Worm (Caenorhabditis elegans) whole organism, L3 larva: ENCODE measurements around the gene srbc-77.

Source experiments
- ZK546.5 ChIP-seq: sonication (generic microtip); optimal IDR thresholded peaks from 2 replicates; lab custom pipeline; 2017; ENCODE audit warnings: missing biosample characterization, missing genetic modification characterization
- aly-2 ChIP-seq: fragments of 150-350 bp; optimal IDR thresholded peaks from 2 replicates; lab custom pipeline; 2014; ENCODE audit warnings: missing biosample characterization, missing genetic modification characterization
- ama-1 ChIP-seq: fragments of 150-350 bp; optimal IDR thresholded peaks from 2 replicates; lab custom pipeline; 2018
- ceh-16 ChIP-seq: sonication (generic microtip); optimal IDR thresholded peaks from 2 replicates; lab custom pipeline; 2017; ENCODE audit warnings: missing biosample characterization, missing genetic modification characterization
- ceh-82 ChIP-seq: fragments of 150-350 bp; optimal IDR thresholded peaks from 2 replicates; lab custom pipeline; 2014; ENCODE audit warnings: missing biosample characterization, missing genetic modification characterization
- ceh-9 ChIP-seq: sonication (generic microtip); optimal IDR thresholded peaks from 2 replicates; lab custom pipeline; 2018; ENCODE audit warnings: missing biosample characterization, missing genetic modification characterization
- daf-12 ChIP-seq: fragments of 150-350 bp; optimal IDR thresholded peaks from 2 replicates; lab custom pipeline; 2014; ENCODE audit warnings: missing biosample characterization, missing genetic modification reagents, missing genetic modification characterization
- egl-27 ChIP-seq: sonication (generic microtip); optimal IDR thresholded peaks from 4 replicates; lab custom pipeline; 2017; ENCODE audit warnings: missing biosample characterization, missing genetic modification reagents, missing genetic modification characterization
- elt-1 ChIP-seq: fragments of 150-350 bp; optimal IDR thresholded peaks from 2 replicates; lab custom pipeline; 2014; ENCODE audit warnings: missing biosample characterization, missing genetic modification characterization
- elt-2 ChIP-seq: sonication (generic microtip); optimal IDR thresholded peaks from 2 replicates; lab custom pipeline; 2016; ENCODE audit warnings: missing genetic modification reagents, mild to moderate bottlenecking, missing genetic modification characterization, missing compliant biosample characterization
- eor-1 ChIP-seq, 2 experiments: fragments of 150-350 bp; optimal IDR thresholded peaks; 2 replicates each; lab custom pipeline; 2014 to 2018; ENCODE audit warnings: missing biosample characterization in 2 of 2, missing genetic modification characterization in 2 of 2
- fkh-10 ChIP-seq: sonication (generic microtip); optimal IDR thresholded peaks from 2 replicates; lab custom pipeline; 2017; ENCODE audit warnings: missing biosample characterization, missing genetic modification reagents, missing genetic modification characterization
- jun-1 ChIP-seq: fragments of 150-350 bp; optimal IDR thresholded peaks from 2 replicates; lab custom pipeline; 2014; ENCODE audit warnings: missing biosample characterization, missing genetic modification reagents, missing genetic modification characterization
- lin-39 ChIP-seq: fragments of 150-350 bp; optimal IDR thresholded peaks from 2 replicates; lab custom pipeline; 2018; ENCODE audit warnings: missing biosample characterization, missing genetic modification reagents, missing genetic modification characterization
- lsy-12 ChIP-seq: sonication (generic microtip); optimal IDR thresholded peaks from 2 replicates; lab custom pipeline; 2016; ENCODE audit warnings: mild to moderate bottlenecking, missing genetic modification characterization, missing compliant biosample characterization
- mdl-1 ChIP-seq: fragments of 150-350 bp; optimal IDR thresholded peaks from 2 replicates; lab custom pipeline; 2014; ENCODE audit warnings: missing biosample characterization, missing genetic modification characterization
- mml-1 ChIP-seq: fragments of 150-350 bp; sonication (generic microtip); optimal IDR thresholded peaks from 3 replicates; lab custom pipeline; 2014; ENCODE audit warnings: missing biosample characterization, missing genetic modification characterization
- nfya-1 ChIP-seq: sonication (generic microtip); optimal IDR thresholded peaks from 2 replicates; lab custom pipeline; 2017; ENCODE audit warnings: missing genetic modification characterization, mild to moderate bottlenecking, missing compliant biosample characterization, antibody characterized with exemption, moderate library complexity; ENCODE audit not compliant: insufficient read depth
- nhr-11 ChIP-seq: fragments of 150-350 bp; optimal IDR thresholded peaks from 2 replicates; lab custom pipeline; 2014; ENCODE audit warnings: missing biosample characterization, missing genetic modification characterization
- nhr-23 ChIP-seq: fragments of 150-350 bp; optimal IDR thresholded peaks from 2 replicates; lab custom pipeline; 2014; ENCODE audit warnings: missing biosample characterization, missing genetic modification reagents, missing genetic modification characterization
- nhr-237 ChIP-seq: fragments of 150-350 bp; optimal IDR thresholded peaks from 2 replicates; lab custom pipeline; 2014; ENCODE audit warnings: missing biosample characterization, missing genetic modification characterization
- nhr-28 ChIP-seq: fragments of 150-350 bp; optimal IDR thresholded peaks from 2 replicates; lab custom pipeline; 2014; ENCODE audit warnings: missing biosample characterization, missing genetic modification characterization
- nhr-67 ChIP-seq: fragments of 150-350 bp; optimal IDR thresholded peaks from 2 replicates; lab custom pipeline; 2014; ENCODE audit warnings: missing biosample characterization, missing genetic modification characterization
- nhr-77 ChIP-seq: fragments of 150-350 bp; optimal IDR thresholded peaks from 2 replicates; lab custom pipeline; 2014; ENCODE audit warnings: missing biosample characterization, missing genetic modification characterization
- pqm-1 ChIP-seq: fragments of 150-350 bp; optimal IDR thresholded peaks from 2 replicates; lab custom pipeline; 2017; ENCODE audit warnings: missing biosample characterization, missing genetic modification characterization, inconsistent platforms
- tbx-2 ChIP-seq: sonication (generic microtip); optimal IDR thresholded peaks from 2 replicates; lab custom pipeline; 2016; ENCODE audit warnings: mild to moderate bottlenecking, missing genetic modification characterization, missing compliant biosample characterization
- unc-39 ChIP-seq: sonication (generic microtip); optimal IDR thresholded peaks from 4 replicates; lab custom pipeline; 2017; ENCODE audit warnings: missing biosample characterization, missing genetic modification characterization
- zag-1 ChIP-seq: fragments of 150-350 bp; optimal IDR thresholded peaks from 2 replicates; lab custom pipeline; 2014; ENCODE audit warnings: missing biosample characterization, missing genetic modification characterization
- ztf-11 ChIP-seq: fragments of 150-350 bp; optimal IDR thresholded peaks from 2 replicates; lab custom pipeline; 2014; ENCODE audit warnings: missing biosample characterization, missing genetic modification characterization

The srbc-77 gene

DNA sequence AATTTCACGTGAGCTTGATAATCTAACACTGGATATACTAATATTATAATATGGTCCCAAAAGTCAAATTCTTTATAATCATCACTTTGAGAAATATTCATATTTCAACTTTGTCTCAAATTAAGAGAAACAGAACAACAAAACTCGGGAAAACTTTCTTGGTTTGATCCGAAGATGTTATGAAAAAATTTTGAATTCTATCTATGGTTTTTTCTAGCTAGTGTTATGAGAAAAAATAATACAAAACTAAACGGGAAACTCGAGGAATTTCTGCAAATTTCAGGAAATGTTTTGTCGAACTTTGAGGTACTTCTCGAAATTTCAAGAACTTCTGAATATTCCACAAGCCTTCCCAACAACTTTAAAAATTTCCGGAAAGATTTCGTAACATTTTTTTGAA, 20.9 kb downstream of the srbc-77 start, which contains the start of gene srw-59:
TSS of gene srw-59 (minus strand) at position 101 of the 400 bp plus-strand sequence.
- TF ChIP-seq zag-1 (no peak), ceh-82 (no peak)
- TF ChIP-seq, all 47 proteins: peak for 0

- TF ChIP-seq nfya-1 (tag; lab: Kevin White, UChicago) (no peak), ztf-11 (tag; lab: Kevin White, UChicago) (no peak), egl-27 (tag; lab: Kevin White, UChicago) (no peak)
Observed at ce11 chrV:15952762-15953161, 22.8 kb downstream of the srbc-77 start, which contains the start of gene srw-56. srw-56 (minus strand) TSS chrV:15952862.

DNA sequence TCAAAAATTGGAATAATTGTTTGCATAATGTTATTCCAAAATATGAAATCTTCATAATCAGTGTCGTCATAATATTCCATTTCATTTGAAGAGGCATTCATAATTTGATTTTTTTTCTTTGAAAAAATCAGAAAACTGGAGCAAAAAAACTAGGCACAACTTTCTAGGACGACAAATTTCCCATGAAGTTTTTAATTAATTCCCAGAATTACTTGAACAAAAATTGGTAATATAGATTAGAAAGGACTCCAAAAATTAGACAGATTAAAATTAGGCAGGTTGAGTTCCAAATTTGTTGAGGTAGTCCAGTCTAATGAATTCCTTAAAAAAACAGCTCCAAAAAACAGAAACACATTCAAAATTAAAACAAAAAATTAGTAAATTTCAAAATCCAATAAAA, 24.9 kb downstream of the srbc-77 start, which contains the start of gene srw-57:
TSS of gene srw-57 (minus strand) at position 101 of the 400 bp plus-strand sequence.
- TF ChIP-seq nhr-28: no peak
- TF ChIP-seq eor-1 (tag; optimal IDR thresholded peaks at IDR 0.05; lab: Kevin White, UChicago): no peak
- no peak for TF ChIP-seq mdl-1 (tag; lab: Kevin White, UChicago)
- TF ChIP-seq ztf-11 (tag; lab: Kevin White, UChicago): no peak
- no peak for TF ChIP-seq nhr-23 (tag; lab: Kevin White, UChicago)
- no peak for TF ChIP-seq fkh-10 (GFP tag; lab: Kevin White, UChicago)

DNA sequence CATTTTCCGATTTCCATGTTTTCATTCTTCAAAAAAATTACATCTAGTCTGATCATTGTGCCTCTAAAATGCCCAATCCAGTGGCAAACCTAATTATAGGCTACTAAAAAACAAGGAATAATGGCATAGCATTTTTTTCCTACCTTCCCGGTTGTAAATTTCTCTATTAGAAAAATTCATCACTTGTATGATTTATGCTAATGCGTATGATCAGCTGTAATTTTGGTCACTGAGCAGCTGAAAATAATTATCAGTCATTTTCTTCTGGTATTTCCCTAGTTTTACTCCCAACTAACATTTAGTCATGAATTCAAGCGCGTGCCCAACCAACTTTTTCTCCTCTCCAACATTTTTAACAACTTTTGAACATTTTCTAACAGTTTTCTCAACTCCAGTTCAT, 25.5 kb downstream of the srbc-77 start, which contains the start of gene srh-186:
TSS of gene srh-186 (plus strand) at position 301 of the 400 bp plus-strand sequence.
- TF ChIP-seq nhr-237 (tag; lab: Kevin White, UChicago) (no peak), daf-12 (tag; lab: Kevin White, UChicago) (no peak), tbx-2 (tag; lab: Kevin White, UChicago) (no peak), ztf-11 (tag; lab: Kevin White, UChicago) (no peak), elt-2 (no peak), mdl-1 (tag; lab: Kevin White, UChicago) (no peak), nhr-28 (no peak), unc-39 (no peak), eor-1 (tag; optimal IDR thresholded peaks at IDR 0.05; lab: Kevin White, UChicago) (no peak), ceh-9 (tag; lab: Kevin White, UChicago) (no peak), mml-1 (tag; lab: Kevin White, UChicago) (no peak), ceh-16 (tag; lab: Kevin White, UChicago) (no peak), ceh-82 (no peak)

DNA sequence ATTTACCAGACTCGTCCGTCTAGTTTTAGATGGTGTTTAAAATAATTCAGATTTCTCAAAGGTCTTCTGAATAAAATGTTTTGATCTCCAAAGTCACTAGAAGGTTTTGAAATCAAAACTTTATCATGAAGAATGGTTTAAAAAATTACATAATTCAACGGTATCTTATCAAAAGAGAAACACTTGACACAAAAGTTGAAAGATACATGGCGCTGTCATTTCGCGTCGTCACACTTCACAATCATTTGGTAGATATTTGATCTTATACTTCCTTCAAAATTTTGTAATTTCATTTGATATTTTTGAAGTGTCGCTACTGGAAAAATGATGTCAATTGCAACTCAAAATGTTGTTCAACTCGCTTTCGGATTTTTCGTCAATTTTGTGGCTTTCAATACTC, 27.1 kb downstream of the srbc-77 start, which contains the start of gene F36G9.3:
TSS of gene F36G9.3 (plus strand) at position 301 of the 400 bp plus-strand sequence.
- TF ChIP-seq aly-2 (tag; lab: Kevin White, UChicago) (no peak), nhr-77 (no peak), nhr-28 (no peak), mml-1 (tag; lab: Kevin White, UChicago) (no peak), elt-1 (tag; lab: Kevin White, UChicago) (no peak), fkh-10 (GFP tag; lab: Kevin White, UChicago) (no peak), ZK546.5 (tag; lab: Kevin White, UChicago) (no peak)

ce11 chrV:15959456-15959855, 29.5 kb downstream of the srbc-77 start:
- no peak for TF ChIP-seq eor-1 (tag; optimal IDR thresholded peaks at IDR 0.05; lab: Kevin White, UChicago)

ce11 chrV:15965114-15965513, 35.1 kb downstream of the srbc-77 start, which contains the start of gene sri-2:
sri-2 (minus strand) TSS chrV:15965214.
- no peak for TF ChIP-seq nhr-11 (tag; lab: Kevin White, UChicago)
- no peak for TF ChIP-seq ama-1 (lab: Kevin White, UChicago)
- no peak for TF ChIP-seq lin-39 (tag; lab: Kevin White, UChicago)
- no peak for TF ChIP-seq ZK546.5 (tag; lab: Kevin White, UChicago)
- TF ChIP-seq nhr-77: no peak
- TF ChIP-seq nhr-67: no peak
- TF ChIP-seq lsy-12 (tag; lab: Kevin White, UChicago): no peak
- no peak for TF ChIP-seq nfya-1 (tag; lab: Kevin White, UChicago)
- no peak for TF ChIP-seq jun-1 (tag; lab: Kevin White, UChicago)
- no peak for TF ChIP-seq tbx-2 (tag; lab: Kevin White, UChicago)
- no peak for TF ChIP-seq pqm-1 (tag; lab: Kevin White, UChicago)
